Worm (Caenorhabditis elegans): ENCODE data around the gene str-90.

DNA sequence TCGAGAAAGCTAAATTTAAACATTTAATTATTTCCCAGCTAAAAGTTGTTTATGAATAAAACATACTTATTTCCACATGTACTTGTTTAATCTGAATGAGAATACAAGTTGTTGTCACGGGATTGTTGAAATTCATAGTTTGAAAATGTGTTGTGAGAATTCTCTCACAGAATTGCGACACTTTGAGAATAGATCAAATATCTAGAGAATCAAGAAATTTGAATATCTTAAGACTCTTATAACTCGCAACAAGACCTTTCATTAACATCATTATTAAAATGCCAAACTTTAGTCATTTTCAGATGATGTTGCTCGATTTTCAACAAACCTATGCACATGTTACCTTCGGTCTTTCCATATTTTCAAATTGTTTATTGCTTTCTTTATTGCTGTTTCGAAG, at the start of gene str-90:
- TF ChIP-seq K11D2.4 (GFP tag; IDR thresholded peaks at IDR 0.05) = no peak
- no peak for TF ChIP-seq ccch-3 (GFP tag; optimal IDR thresholded peaks at IDR 0.05)
- no peak for TF ChIP-seq snpc-4 (GFP tag; optimal IDR thresholded peaks at IDR 0.05)
- no peak for TF ChIP-seq snpc-4 (tag; optimal IDR thresholded peaks at IDR 0.05)
